Worm (Caenorhabditis elegans): Measurements from ENCODE around the gene ZC239.16.

DNA sequence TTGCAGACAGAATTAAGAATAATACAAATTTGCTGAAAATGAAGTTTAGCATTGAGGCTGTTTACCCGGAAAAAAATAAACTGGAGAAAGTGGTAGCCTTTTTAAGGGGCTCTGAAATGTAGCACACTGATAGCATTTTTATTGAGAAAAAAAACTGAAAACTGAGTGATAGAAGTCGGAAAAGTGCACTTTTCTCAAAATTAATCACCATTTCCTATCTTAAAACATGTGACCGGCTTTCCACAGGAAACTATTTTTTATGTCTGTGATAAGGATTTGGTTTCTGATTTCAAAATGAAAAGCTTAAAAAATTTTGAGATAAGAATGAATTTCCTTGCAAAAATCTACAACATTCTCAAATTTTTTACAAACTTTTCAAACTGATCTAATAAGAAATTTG, 4.4 kb downstream of the ZC239.16 start, which contains the start of gene ZC239.22:
- TF ChIP-seq aly-2 (tag; optimal IDR thresholded peaks at IDR 0.05), result no peak
- no peak for TF ChIP-seq ztf-7 (tag; optimal IDR thresholded peaks at IDR 0.05)
- no peak for TF ChIP-seq mxl-3 (GFP tag; optimal IDR thresholded peaks at IDR 0.05)
- TF ChIP-seq F49E8.2 (tag; optimal IDR thresholded peaks at IDR 0.05; ENCODE audit: borderline replicate concordance), result no peak
- no peak for TF ChIP-seq hlh-30 (tag; optimal IDR thresholded peaks at IDR 0.05; ENCODE audit: insufficient read depth)
- TF ChIP-seq lsy-2 (tag; optimal IDR thresholded peaks at IDR 0.05), result no peak
- no peak for TF ChIP-seq nhr-28 (tag; optimal IDR thresholded peaks at IDR 0.05)
- no peak for TF ChIP-seq duxl-1 (tag; optimal IDR thresholded peaks at IDR 0.05; ENCODE audit: poor library complexity)
- TF ChIP-seq ces-1 (GFP tag; optimal IDR thresholded peaks at IDR 0.05), result no peak
- TF ChIP-seq lin-39 (tag; optimal IDR thresholded peaks at IDR 0.05), result no peak

Measured in whole organism, L4 larva.